Worm (Caenorhabditis elegans) whole organism, L1 larva: ENCODE data around the gene W01D2.6.
A peak's percentile ranks its signal among the peaks of the same experiment; 100 is the strongest.

Experiments
- Y116A8C.19 ChIP-seq: sonication (generic microtip); optimal IDR thresholded peaks from 2 replicates; lab custom pipeline; 2016; ENCODE audit warnings: missing compliant biosample characterization, missing genetic modification characterization, borderline replicate concordance
- aly-2 ChIP-seq: fragments of 150-350 bp; optimal IDR thresholded peaks from 2 replicates; lab custom pipeline; 2014; ENCODE audit warnings: missing biosample characterization, missing genetic modification characterization
- ceh-63 ChIP-seq: fragments of 200-800 bp; sonication (Bioruptor generic); optimal IDR thresholded peaks from 2 replicates; lab custom pipeline; 2018; ENCODE audit warnings: mild to moderate bottlenecking, missing genetic modification characterization, missing compliant biosample characterization
- ceh-8 ChIP-seq: fragments of 200-800 bp; sonication (Bioruptor generic); optimal IDR thresholded peaks from 2 replicates; lab custom pipeline; 2018; ENCODE audit warnings: mild to moderate bottlenecking, missing genetic modification characterization, moderate library complexity, missing compliant biosample characterization
- ces-1 ChIP-seq: fragments of 150-350 bp; optimal IDR thresholded peaks from 2 replicates; lab custom pipeline; 2014; ENCODE audit warnings: missing biosample characterization, missing genetic modification reagents, missing genetic modification characterization
- dsc-1 ChIP-seq: sonication (generic microtip); optimal IDR thresholded peaks from 2 replicates; lab custom pipeline; 2016; ENCODE audit warnings: mild to moderate bottlenecking, missing genetic modification characterization, missing compliant biosample characterization
- efl-1 ChIP-seq, 4 experiments: fragments of 150-350 bp; optimal IDR thresholded peaks in 3 of 4; peaks in 1 of 4; 1 replicate in 1 of 4; 2 replicates in 3 of 4; lab custom pipeline; 2014; ENCODE audit warnings: missing biosample characterization in 2 of 4, missing genetic modification characterization in 2 of 4, missing genetic modification reagents in 2 of 4
- egl-27 ChIP-seq, 2 experiments: fragments of 150-350 bp in 1 of 2; sonication (generic microtip); optimal IDR thresholded peaks; 3 replicates each; lab custom pipeline; 2017 to 2018; ENCODE audit warnings: missing biosample characterization in 2 of 2, missing genetic modification characterization in 2 of 2, missing genetic modification reagents in 2 of 2
- elt-2 ChIP-seq: sonication (generic microtip); optimal IDR thresholded peaks from 2 replicates; lab custom pipeline; 2016; ENCODE audit warnings: missing genetic modification characterization, mild to moderate bottlenecking, inconsistent platforms, missing compliant biosample characterization, missing genetic modification reagents
- ets-5 ChIP-seq: fragments of 200-800 bp; sonication (Bioruptor generic); IDR thresholded peaks from 2 replicates; pipeline ENCODE4 v1.3.6; 2022; ENCODE audit warnings: missing genetic modification characterization, missing compliant biosample characterization
- grh-1 ChIP-seq: fragments of 200-800 bp; sonication (Bioruptor generic); IDR thresholded peaks from 2 replicates; pipeline ENCODE4 v1.3.6; 2022; ENCODE audit warnings: missing genetic modification reagents, missing genetic modification characterization, missing compliant biosample characterization
- hpl-2 ChIP-seq: fragments of 150-350 bp; optimal IDR thresholded peaks from 2 replicates; lab custom pipeline; 2014; ENCODE audit warnings: missing biosample characterization, missing genetic modification reagents, missing genetic modification characterization
- irx-1 ChIP-seq: sonication (generic microtip); optimal IDR thresholded peaks from 2 replicates; lab custom pipeline; 2016; ENCODE audit warnings: missing genetic modification characterization, missing compliant biosample characterization
- isw-1 ChIP-seq: fragments of 200-800 bp; sonication (Bioruptor generic); IDR thresholded peaks from 2 replicates; pipeline ENCODE4 v1.3.6; 2022; ENCODE audit warnings: missing genetic modification characterization, missing compliant biosample characterization
- lin-13 ChIP-seq: fragments of 150-350 bp; optimal IDR thresholded peaks from 2 replicates; lab custom pipeline; 2014; ENCODE audit warnings: missing biosample characterization, missing genetic modification reagents, missing genetic modification characterization
- lin-15B ChIP-seq: fragments of 150-350 bp; sonication (generic microtip); optimal IDR thresholded peaks from 3 replicates; lab custom pipeline; 2014; ENCODE audit warnings: missing biosample characterization, missing genetic modification characterization
- mdl-1 ChIP-seq, 2 experiments: fragments of 150-350 bp; optimal IDR thresholded peaks; 2 replicates each; lab custom pipeline; 2014 to 2017; ENCODE audit warnings: missing biosample characterization in 2 of 2, missing genetic modification characterization in 2 of 2, inconsistent platforms in 1 of 2
- nhr-11 ChIP-seq: fragments of 150-350 bp; optimal IDR thresholded peaks from 2 replicates; lab custom pipeline; 2014; ENCODE audit warnings: missing biosample characterization, missing genetic modification characterization
- nhr-12 ChIP-seq: sonication (generic microtip); optimal IDR thresholded peaks from 2 replicates; lab custom pipeline; 2017; ENCODE audit warnings: missing biosample characterization, missing genetic modification characterization
- nhr-28 ChIP-seq: fragments of 150-350 bp; optimal IDR thresholded peaks from 2 replicates; lab custom pipeline; 2014; ENCODE audit warnings: missing biosample characterization, missing genetic modification characterization
- nhr-85 ChIP-seq: sonication (generic microtip); peaks from one replicate; lab custom pipeline; 2016; ENCODE audit warnings: missing genetic modification characterization, inconsistent platforms, missing compliant biosample characterization
- pag-3 ChIP-seq: sonication (generic microtip); optimal IDR thresholded peaks from 2 replicates; lab custom pipeline; 2017; ENCODE audit warnings: missing genetic modification characterization, mild to moderate bottlenecking, missing compliant biosample characterization, antibody characterized with exemption, borderline replicate concordance; ENCODE audit not compliant: insufficient read depth
- pqm-1 ChIP-seq: sonication (generic microtip); optimal IDR thresholded peaks from 3 replicates; lab custom pipeline; 2017; ENCODE audit warnings: missing biosample characterization, missing genetic modification characterization
- rnt-1 ChIP-seq: sonication (generic microtip); optimal IDR thresholded peaks from 2 replicates; lab custom pipeline; 2016; ENCODE audit warnings: mild to moderate bottlenecking, missing genetic modification characterization, moderate library complexity, missing compliant biosample characterization
- skn-1 ChIP-seq: fragments of 150-350 bp; optimal IDR thresholded peaks from 2 replicates; lab custom pipeline; 2014; ENCODE audit warnings: missing biosample characterization, missing genetic modification characterization
- snpc-4 ChIP-seq: fragments of 150-350 bp; optimal IDR thresholded peaks from 2 replicates; lab custom pipeline; 2014; ENCODE audit warnings: missing biosample characterization, missing genetic modification characterization
- snu-23 ChIP-seq: sonication (generic microtip); optimal IDR thresholded peaks from 2 replicates; lab custom pipeline; 2016; ENCODE audit warnings: missing genetic modification characterization, missing compliant biosample characterization
- tbx-2 ChIP-seq: sonication (generic microtip); optimal IDR thresholded peaks from 2 replicates; lab custom pipeline; 2016; ENCODE audit warnings: missing genetic modification characterization, missing compliant biosample characterization
- unc-130 ChIP-seq: fragments of 150-350 bp; optimal IDR thresholded peaks from 2 replicates; lab custom pipeline; 2017; ENCODE audit warnings: missing biosample characterization, missing genetic modification characterization, inconsistent platforms
- unc-62 ChIP-seq: fragments of 150-350 bp; optimal IDR thresholded peaks from 2 replicates; lab custom pipeline; 2014; ENCODE audit warnings: missing biosample characterization, missing genetic modification reagents, missing genetic modification characterization
- unc-86 ChIP-seq: sonication (generic microtip); optimal IDR thresholded peaks from 2 replicates; lab custom pipeline; 2016; ENCODE audit warnings: missing genetic modification characterization, missing compliant biosample characterization
- vab-15 ChIP-seq: sonication (generic microtip); optimal IDR thresholded peaks from 2 replicates; lab custom pipeline; 2017; ENCODE audit warnings: missing genotype, mild to moderate bottlenecking, missing genetic modification characterization, missing compliant biosample characterization
- zag-1 ChIP-seq: fragments of 150-350 bp; optimal IDR thresholded peaks from 2 replicates; lab custom pipeline; 2014; ENCODE audit warnings: missing biosample characterization, missing genetic modification characterization
- zip-4 ChIP-seq: fragments of 200-800 bp; sonication (Bioruptor generic); optimal IDR thresholded peaks from 2 replicates; lab custom pipeline; 2018; ENCODE audit warnings: mild to moderate bottlenecking, missing genetic modification characterization, moderate library complexity, missing compliant biosample characterization
- ztf-11 ChIP-seq, 2 experiments: sonication (generic microtip); optimal IDR thresholded peaks; 2 replicates each; lab custom pipeline; 2016 to 2017; ENCODE audit warnings: missing genetic modification characterization in 2 of 2, missing biosample characterization in 1 of 2, missing compliant biosample characterization in 1 of 2

The W01D2.6 gene

ce11 chrII:14772956-14773788, 35.6 kb upstream of the W01D2.6 start, which contains the start of gene Y54E2A.7:
Y54E2A.7 (minus strand) TSS chrII:14773006.
- TF ChIP-seq mdl-1 (tag; optimal IDR thresholded peaks at IDR 0.05; lab: Kevin White, UChicago): no peak
- TF ChIP-seq zag-1 (tag; lab: Kevin White, UChicago): no peak
- no peak for TF ChIP-seq ztf-11 (tag; optimal IDR thresholded peaks at IDR 0.05; lab: Kevin White, UChicago)
- no peak for TF ChIP-seq nhr-11 (tag; lab: Kevin White, UChicago)
- no peak for TF ChIP-seq lin-15B
- no peak for TF ChIP-seq pqm-1 (tag; lab: Kevin White, UChicago)
- TF ChIP-seq ceh-8 (GFP tag; lab: Kevin White, UChicago): no peak
- no peak for TF ChIP-seq pag-3 (tag; lab: Kevin White, UChicago)
- TF ChIP-seq egl-27 (tag; optimal IDR thresholded peaks at IDR 0.05; lab: Kevin White, UChicago): no peak
- no peak for TF ChIP-seq nhr-85 (tag; lab: Kevin White, UChicago)
- TF ChIP-seq unc-62 (GFP tag; lab: Kevin White, UChicago): no peak
- TF ChIP-seq isw-1 (GFP tag; lab: Robert Waterston, UW): no peak
- TF ChIP-seq snpc-4 (tag; lab: Kevin White, UChicago): no peak
- no peak for TF ChIP-seq unc-130
- no peak for TF ChIP-seq unc-86 (tag; lab: Kevin White, UChicago)
- no peak for TF ChIP-seq grh-1 (GFP tag; lab: Robert Waterston, UW)
- no peak for TF ChIP-seq hpl-2 (GFP tag; lab: Kevin White, UChicago)
- TF ChIP-seq ceh-63 (GFP tag; lab: Kevin White, UChicago): no peak
- no peak for TF ChIP-seq tbx-2

DNA sequence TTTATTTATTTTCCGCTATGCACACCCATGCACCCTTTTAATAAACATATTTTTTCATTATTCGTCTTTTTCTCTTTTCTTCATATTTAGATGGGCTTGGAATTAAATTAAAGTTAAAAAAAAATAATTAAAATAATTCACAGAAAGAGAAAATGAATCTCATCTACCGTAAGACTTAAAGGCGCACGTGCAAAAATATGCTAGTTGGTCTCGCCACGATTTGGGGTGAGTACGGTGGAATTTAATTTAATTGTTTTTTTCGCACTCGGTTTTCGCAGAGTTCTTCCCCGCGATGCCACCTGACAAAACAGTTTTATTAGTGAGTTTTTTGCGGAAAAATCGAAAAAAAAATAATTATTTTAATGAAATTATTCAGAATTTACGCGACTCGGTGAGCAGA, 30.7 kb upstream of the W01D2.6 start, which contains the start of gene Y54E2A.8:
Y54E2A.8 (plus strand) TSS at position 254 of the 400 bp plus-strand sequence.
- TF ChIP-seq elt-2 (tag; lab: Kevin White, UChicago) (no peak), ets-5 (GFP tag; lab: Robert Waterston, UW) (no peak), aly-2 (tag; lab: Kevin White, UChicago) (no peak), isw-1 (GFP tag; lab: Robert Waterston, UW) (no peak), ces-1 (no peak), snu-23 (GFP tag; lab: Kevin White, UChicago) (no peak), egl-27 (tag; optimal IDR thresholded peaks at IDR 0.05; lab: Kevin White, UChicago) (no peak), vab-15 (tag; lab: Kevin White, UChicago) (no peak), nhr-28 (no peak), grh-1 (GFP tag; lab: Robert Waterston, UW) (no peak), rnt-1 (tag; lab: Kevin White, UChicago) (no peak), dsc-1 (tag; lab: Kevin White, UChicago) (no peak), Y116A8C.19 (tag; lab: Kevin White, UChicago) (no peak), lin-15B (no peak), skn-1 (no peak), zip-4 (GFP tag; lab: Kevin White, UChicago) (no peak), irx-1 (tag; lab: Kevin White, UChicago) (no peak), nhr-12 (tag; lab: Kevin White, UChicago) (no peak), pqm-1 (tag; lab: Kevin White, UChicago) (no peak), lin-13 (no peak)

DNA sequence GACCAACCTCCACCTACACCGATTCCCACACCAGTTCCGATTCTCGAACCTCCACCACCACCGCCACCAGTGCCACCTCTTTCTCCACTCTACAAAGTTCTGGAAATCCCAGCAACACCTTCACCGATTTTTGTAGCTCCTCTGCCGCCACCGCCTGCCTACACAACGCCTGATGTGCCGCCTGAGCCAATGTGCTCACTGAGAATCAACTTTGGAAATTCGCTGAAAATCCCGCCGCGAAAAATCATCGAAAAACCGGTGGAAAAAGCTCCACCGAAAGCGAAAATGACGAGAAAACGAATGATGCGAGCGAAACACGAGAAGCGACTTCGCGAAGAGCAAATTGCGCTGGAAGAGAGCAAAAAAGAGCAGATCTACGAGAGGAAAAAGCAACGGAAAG, 28.9 kb upstream of the W01D2.6 start:
- TF ChIP-seq efl-1 (optimal IDR thresholded peaks at IDR 0.05; lab: Kevin White, UChicago): no peak
- peak in 1 of 2 experiments; percentile 64 for TF ChIP-seq efl-1 (GFP tag; optimal IDR thresholded peaks at IDR 0.05 in 1 of 2; lab: Kevin White, UChicago)
- TF ChIP-seq Y116A8C.19 (tag; lab: Kevin White, UChicago): no peak
